Fruit fly (Drosophila melanogaster) whole organism, prepupa: ENCODE measurements around the gene TotB.

Experiments
- CG10631 ChIP-seq: fragments of 200-800 bp; sonication (Bioruptor generic); optimal IDR thresholded peaks from 2 replicates; lab custom pipeline; 2016; ENCODE audit warnings: missing biosample characterization, missing genetic modification characterization
- CG11294 ChIP-seq: fragments of 200-800 bp; sonication (Bioruptor generic); IDR thresholded peaks from 2 replicates; pipeline ENCODE4 v1.3.6; 2022; ENCODE audit warnings: missing biosample characterization, missing genetic modification characterization
- CG15336 ChIP-seq: fragments of 200-800 bp; sonication (Bioruptor generic); IDR thresholded peaks from 2 replicates; pipeline ENCODE4 v1.3.6; 2022; ENCODE audit warnings: missing biosample characterization, missing genetic modification characterization
- CG31627 ChIP-seq: fragments of 200-800 bp; sonication (Bioruptor generic); optimal IDR thresholded peaks from 3 replicates; lab custom pipeline; 2016; ENCODE audit warnings: missing biosample characterization, missing genetic modification characterization
- CG6163 ChIP-seq: fragments of 200-800 bp; sonication (Bioruptor generic); IDR thresholded peaks from 3 replicates; pipeline ENCODE4 v1.3.6; 2022; ENCODE audit warnings: missing biosample characterization, missing genetic modification characterization
- CG6276 ChIP-seq: fragments of 200-800 bp; sonication (Bioruptor generic); optimal IDR thresholded peaks from 2 replicates; lab custom pipeline; 2017; ENCODE audit warnings: missing biosample characterization, mild to moderate bottlenecking, missing genetic modification characterization
- CG6854 ChIP-seq: fragments of 200-800 bp; sonication (Bioruptor generic); optimal IDR thresholded peaks from 2 replicates; lab custom pipeline; 2017; ENCODE audit warnings: missing biosample characterization, mild to moderate bottlenecking, missing genetic modification characterization
- Eip75B ChIP-seq: fragments of 200-800 bp; sonication (Bioruptor generic); optimal IDR thresholded peaks from 3 replicates; lab custom pipeline; 2016; ENCODE audit warnings: missing biosample characterization, missing genetic modification characterization
- Ets96B ChIP-seq: fragments of 200-800 bp; optimal IDR thresholded peaks from 2 replicates; lab custom pipeline; 2019; ENCODE audit warnings: missing biosample characterization, mild to moderate bottlenecking, missing genetic modification characterization, moderate library complexity
- Hr39 ChIP-seq: fragments of 200-800 bp; sonication (Bioruptor generic); optimal IDR thresholded peaks from 2 replicates; lab custom pipeline; 2016; ENCODE audit warnings: missing biosample characterization, missing genetic modification characterization
- Met ChIP-seq: fragments of 200-800 bp; sonication (Bioruptor generic); optimal IDR thresholded peaks from 3 replicates; lab custom pipeline; 2016; ENCODE audit warnings: missing biosample characterization, missing genetic modification characterization
- dac ChIP-seq: fragments of 200-800 bp; sonication (Bioruptor generic); optimal IDR thresholded peaks from 2 replicates; lab custom pipeline; 2017; ENCODE audit warnings: missing biosample characterization, mild to moderate bottlenecking, missing genetic modification characterization
- dsx ChIP-seq: fragments of 200-800 bp; optimal IDR thresholded peaks from 3 replicates; lab custom pipeline; 2019; ENCODE audit warnings: missing biosample characterization, mild to moderate bottlenecking, missing genetic modification characterization, moderate library complexity; ENCODE audit not compliant: poor library complexity, severe bottlenecking
- eg ChIP-seq: fragments of 200-800 bp; sonication (Bioruptor generic); IDR thresholded peaks from 3 replicates; pipeline ENCODE4 v1.3.6; 2022; ENCODE audit warnings: missing biosample characterization, missing genetic modification characterization

dm6 chr3R:20833664-20834063 lies 40.1 kb upstream of the TotB start:
- TF ChIP-seq Ets96B (tag; lab: Kevin White, UChicago) (no peak), CG11294 (GFP tag; lab: Robert Waterston, UW) (no peak), Eip75B (GFP tag; lab: Kevin White, UChicago) (peak; percentile 20), eg (peak; percentile 50; the same call in 1 of the 3 replicates), Met (peak; percentile 17), CG31627 (GFP tag; lab: Kevin White, UChicago) (peak; percentile 34), CG15336 (peak; percentile 64; the same call in 1 of the 2 replicates), dac (GFP tag; lab: Kevin White, UChicago) (no peak), CG6854 (GFP tag; lab: Kevin White, UChicago) (no peak), CG6163 (GFP tag; lab: Robert Waterston, UW) (0 out of 3 replicates have a peak, but pooled peaks have one; percentile 29), CG6276 (GFP tag; lab: Kevin White, UChicago) (peak; percentile 3), CG10631 (GFP tag; lab: Kevin White, UChicago) (peak; percentile 18), Hr39 (GFP tag; lab: Kevin White, UChicago) (peak; percentile 28), dsx (GFP tag; lab: Kevin White, UChicago) (no peak)
